Fruit fly (Drosophila melanogaster) whole organism, wandering third instar larva: ENCODE results near the gene CG4025.

Source experiments
- Abd-B ChIP-seq: fragments of >200 bp; optimal IDR thresholded peaks from 2 replicates; lab custom pipeline; 2017; ENCODE audit warnings: missing biosample characterization, missing genetic modification characterization
- CG32264 ChIP-seq: fragments of 200-800 bp; sonication (Bioruptor generic); optimal IDR thresholded peaks from 2 replicates; lab custom pipeline; 2016; ENCODE audit warnings: missing biosample characterization, missing genetic modification characterization
- CG9705 ChIP-seq: fragments of 200-800 bp; sonication (Bioruptor generic); optimal IDR thresholded peaks from 2 replicates; lab custom pipeline; 2018; ENCODE audit warnings: missing biosample characterization, mild to moderate bottlenecking, missing genetic modification characterization
- Dfd ChIP-seq: fragments of >200 bp; optimal IDR thresholded peaks from 2 replicates; lab custom pipeline; 2017; ENCODE audit warnings: missing biosample characterization, missing genetic modification characterization
- Dif ChIP-seq: fragments of 200-275, 200-300 bp; sonication (Bioruptor generic); optimal IDR thresholded peaks from 2 replicates; lab custom pipeline; 2018; ENCODE audit warnings: missing biosample characterization, missing genetic modification characterization; ENCODE audit not compliant: partially characterized antibody
- GATAd ChIP-seq: sonication (Bioruptor generic); optimal IDR thresholded peaks from 2 replicates; lab custom pipeline; 2016; ENCODE audit warnings: missing biosample characterization, missing genetic modification characterization
- HLH106 ChIP-seq: fragments of 200-800 bp; optimal IDR thresholded peaks from 3 replicates; lab custom pipeline; 2019; ENCODE audit warnings: missing biosample characterization, mild to moderate bottlenecking, missing genetic modification characterization, moderate library complexity
- Hnf4 ChIP-seq: fragments of 200-800 bp; sonication (Bioruptor generic); optimal IDR thresholded peaks from 2 replicates; lab custom pipeline; 2016; ENCODE audit warnings: missing biosample characterization, mild to moderate bottlenecking, missing genetic modification characterization
- Hr78 ChIP-seq: fragments of >200 bp; optimal IDR thresholded peaks from 2 replicates; lab custom pipeline; 2017; ENCODE audit warnings: missing biosample characterization, missing genetic modification characterization
- Hr83 ChIP-seq: fragments of 200-300 bp; sonication (Bioruptor generic); optimal IDR thresholded peaks from 2 replicates; lab custom pipeline; 2016; ENCODE audit warnings: missing biosample characterization, mild to moderate bottlenecking, missing genetic modification characterization, moderate library complexity; ENCODE audit not compliant: poor library complexity, severe bottlenecking
- Jra ChIP-seq: sonication (Bioruptor generic); optimal IDR thresholded peaks from 2 replicates; lab custom pipeline; 2016; ENCODE audit warnings: missing biosample characterization, missing genetic modification characterization
- Mio ChIP-seq: sonication (Bioruptor generic); optimal IDR thresholded peaks from 2 replicates; lab custom pipeline; 2016; ENCODE audit warnings: missing biosample characterization, missing genetic modification characterization
- N ChIP-seq: fragments of >200 bp; optimal IDR thresholded peaks from 2 replicates; lab custom pipeline; 2018; ENCODE audit warnings: missing biosample characterization, missing external identifiers, missing genetic modification characterization
- OdsH ChIP-seq: fragments of 200-800 bp; sonication (Bioruptor generic); optimal IDR thresholded peaks from 2 replicates; lab custom pipeline; 2016; ENCODE audit warnings: missing biosample characterization, mild to moderate bottlenecking, missing genetic modification characterization
- Rel ChIP-seq, 2 experiments: fragments of 200-800 bp; sonication (Bioruptor generic) in 1 of 2; optimal IDR thresholded peaks; 2 replicates in 1 of 2; 3 replicates in 1 of 2; lab custom pipeline; 2016 to 2019; ENCODE audit warnings: mild to moderate bottlenecking in 2 of 2, missing biosample characterization in 2 of 2, missing genetic modification characterization in 2 of 2, moderate library complexity in 1 of 2
- Sp1 ChIP-seq: fragments of 200-800 bp; sonication (Bioruptor generic); optimal IDR thresholded peaks from 3 replicates; lab custom pipeline; 2019; ENCODE audit warnings: missing biosample characterization, mild to moderate bottlenecking, missing genetic modification characterization, moderate library complexity
- Vsx2 ChIP-seq: fragments of 200-300, 225-300 bp; sonication (Bioruptor generic); optimal IDR thresholded peaks from 2 replicates; lab custom pipeline; 2018; ENCODE audit warnings: missing biosample characterization, missing genetic modification characterization; ENCODE audit not compliant: partially characterized antibody
- br ChIP-seq: fragments of 200-800 bp; sonication (Bioruptor generic); optimal IDR thresholded peaks from 2 replicates; lab custom pipeline; 2016; ENCODE audit warnings: missing biosample characterization, missing genetic modification characterization
- brk ChIP-seq: fragments of 200-800 bp; sonication (Bioruptor generic); optimal IDR thresholded peaks from 2 replicates; lab custom pipeline; 2016; ENCODE audit warnings: missing biosample characterization, mild to moderate bottlenecking, missing genetic modification characterization
- dl ChIP-seq, 2 experiments: fragments of 175-275, 200-275 bp in 1 of 2; fragments of 200-275 bp in 1 of 2; sonication (Bioruptor generic); optimal IDR thresholded peaks; lab custom pipeline; 2018; ENCODE audit warnings: mild to moderate bottlenecking in 2 of 2, missing biosample characterization in 2 of 2, missing genetic modification characterization in 2 of 2, moderate library complexity in 2 of 2; ENCODE audit not compliant: partially characterized antibody in 2 of 2, insufficient read depth in 1 of 2
- dmrt93B ChIP-seq: fragments of 200-800 bp; sonication (Bioruptor generic); optimal IDR thresholded peaks from 2 replicates; lab custom pipeline; 2018; ENCODE audit warnings: missing biosample characterization, mild to moderate bottlenecking, missing genetic modification characterization
- dsf ChIP-seq: sonication (Bioruptor generic); optimal IDR thresholded peaks from 2 replicates; lab custom pipeline; 2016; ENCODE audit warnings: missing biosample characterization, missing genetic modification characterization, borderline replicate concordance
- ey ChIP-seq: fragments of 200-800 bp; sonication (Bioruptor generic); optimal IDR thresholded peaks from 2 replicates; lab custom pipeline; 2016; ENCODE audit warnings: missing biosample characterization, missing genetic modification characterization
- foxo ChIP-seq, 2 experiments: fragments of 200-800 bp; sonication (Bioruptor generic); optimal IDR thresholded peaks; 2 replicates in 1 of 2; 3 replicates in 1 of 2; lab custom pipeline; 2016 to 2017; ENCODE audit warnings: missing biosample characterization in 2 of 2, missing genetic modification characterization in 2 of 2
- fru ChIP-seq: fragments of 200-800 bp; sonication (Bioruptor generic); optimal IDR thresholded peaks from 3 replicates; lab custom pipeline; 2016; ENCODE audit warnings: missing biosample characterization, mild to moderate bottlenecking, missing genetic modification characterization
- h ChIP-seq: fragments of 200-800 bp; sonication (Bioruptor generic); optimal IDR thresholded peaks from 3 replicates; lab custom pipeline; 2016; ENCODE audit warnings: missing biosample characterization, mild to moderate bottlenecking, missing genetic modification characterization
- jim ChIP-seq: fragments of 175-275, 200-325 bp; sonication (Bioruptor generic); optimal IDR thresholded peaks from 2 replicates; lab custom pipeline; 2016; ENCODE audit warnings: missing biosample characterization, mild to moderate bottlenecking, missing genetic modification characterization
- pan ChIP-seq: fragments of >200 bp; optimal IDR thresholded peaks from 2 replicates; lab custom pipeline; 2017
- psq ChIP-seq: fragments of 200-800 bp; sonication (Bioruptor generic); optimal IDR thresholded peaks from 3 replicates; lab custom pipeline; 2017; ENCODE audit warnings: missing biosample characterization, mild to moderate bottlenecking, missing genetic modification characterization, moderate library complexity
- rgr ChIP-seq: fragments of 200-800 bp; sonication (Bioruptor generic); optimal IDR thresholded peaks from 3 replicates; lab custom pipeline; 2016; ENCODE audit warnings: missing biosample characterization, mild to moderate bottlenecking, missing genetic modification characterization
- sage ChIP-seq: fragments of 200-800 bp; sonication (Bioruptor generic); optimal IDR thresholded peaks from 2 replicates; lab custom pipeline; 2016; ENCODE audit warnings: missing biosample characterization, mild to moderate bottlenecking, missing genetic modification characterization
- tai ChIP-seq: sonication (Bioruptor generic); optimal IDR thresholded peaks from 2 replicates; lab custom pipeline; 2016; ENCODE audit warnings: missing biosample characterization, missing genetic modification characterization
- usp ChIP-seq: fragments of >200 bp; optimal IDR thresholded peaks from 2 replicates; lab custom pipeline; 2017; ENCODE audit warnings: missing biosample characterization, missing genetic modification characterization
- woc ChIP-seq: sonication (Bioruptor generic); optimal IDR thresholded peaks from 2 replicates; lab custom pipeline; 2016; ENCODE audit warnings: missing biosample characterization, mild to moderate bottlenecking, missing genetic modification characterization

The CG4025 gene

DNA sequence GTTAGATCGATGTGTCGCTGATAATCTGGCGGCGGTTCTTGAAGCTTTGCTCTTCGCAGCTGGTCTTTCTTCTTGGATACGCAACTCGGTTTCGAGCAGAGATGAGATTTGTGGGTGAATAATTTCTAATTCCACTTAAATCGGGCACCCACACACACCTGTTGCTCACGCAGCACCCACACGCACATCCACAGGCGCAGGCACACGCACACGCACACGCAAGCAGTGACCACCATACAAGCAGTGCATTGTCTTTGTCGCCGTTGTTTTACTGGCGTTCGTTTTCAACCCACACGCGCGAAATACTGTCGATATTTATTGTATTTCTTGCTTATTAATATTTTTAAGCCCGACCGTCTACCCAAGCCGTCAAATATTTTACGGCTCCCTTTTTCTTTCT is 19.6 kb downstream of the CG4025 start:
- TF ChIP-seq br: no peak
- no peak for TF ChIP-seq woc
- no peak for TF ChIP-seq Mio (GFP tag; lab: Kevin White, UChicago)
- no peak for TF ChIP-seq Dfd (GFP tag; lab: Kevin White, UChicago)
- TF ChIP-seq CG9705 (GFP tag; lab: Kevin White, UChicago): no peak
- no peak for TF ChIP-seq ey
- TF ChIP-seq pan (lab: Kevin White, UChicago): no peak
- no peak for TF ChIP-seq Abd-B (GFP tag; lab: Kevin White, UChicago)
- TF ChIP-seq dmrt93B (GFP tag; lab: Kevin White, UChicago): no peak
- no peak for TF ChIP-seq dsf (GFP tag; lab: Kevin White, UChicago)
- TF ChIP-seq Jra (GFP tag; lab: Kevin White, UChicago): no peak
- no peak for TF ChIP-seq tai
- no peak for TF ChIP-seq sage (GFP tag; lab: Kevin White, UChicago)
- no peak for TF ChIP-seq h (GFP tag; lab: Kevin White, UChicago)
- no peak for TF ChIP-seq dl (GFP tag; optimal IDR thresholded peaks at IDR 0.05; lab: Kevin White, UChicago; ENCODE audit: insufficient read depth in 1 of 2, partially characterized antibody in 2 of 2)
- TF ChIP-seq HLH106 (tag; lab: Kevin White, UChicago): no peak
- TF ChIP-seq Sp1 (GFP tag; lab: Kevin White, UChicago): no peak

DNA sequence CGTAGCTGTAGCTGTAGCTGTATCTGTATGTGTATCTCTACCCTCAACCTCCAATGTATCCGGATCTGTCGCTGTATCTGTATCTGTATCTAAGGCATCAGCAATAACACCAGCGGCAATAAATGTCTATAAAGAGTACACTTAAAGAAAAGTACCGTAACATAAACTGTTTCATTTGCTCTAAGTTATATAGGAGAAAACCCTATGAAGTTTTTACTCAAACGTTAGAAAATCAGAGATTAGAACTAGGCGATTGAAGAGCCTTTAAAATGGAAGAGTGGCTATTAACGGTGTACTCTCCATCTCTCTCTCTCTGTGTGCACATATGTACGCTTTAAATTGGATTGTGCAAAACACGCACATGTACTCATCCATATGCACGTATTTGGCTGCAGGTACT is 21.5 kb downstream of the CG4025 start:
- no peak for TF ChIP-seq Jra (GFP tag; lab: Kevin White, UChicago)
- TF ChIP-seq Rel (GFP tag; optimal IDR thresholded peaks at IDR 0.05; lab: Kevin White, UChicago): no peak
- TF ChIP-seq Rel (tag; optimal IDR thresholded peaks at IDR 0.05; lab: Kevin White, UChicago): no peak
- TF ChIP-seq Hr83 (GFP tag; lab: Kevin White, UChicago): no peak
- TF ChIP-seq rgr (GFP tag; lab: Kevin White, UChicago): no peak
- no peak for TF ChIP-seq N (GFP tag; lab: Kevin White, UChicago)
- no peak for TF ChIP-seq foxo (GFP tag; optimal IDR thresholded peaks at IDR 0.05; lab: Kevin White, UChicago)
- TF ChIP-seq psq: no peak
- no peak for TF ChIP-seq OdsH (GFP tag; lab: Kevin White, UChicago)
- TF ChIP-seq h (GFP tag; lab: Kevin White, UChicago): no peak
- no peak for TF ChIP-seq woc
- TF ChIP-seq fru (GFP tag; lab: Kevin White, UChicago): no peak

DNA sequence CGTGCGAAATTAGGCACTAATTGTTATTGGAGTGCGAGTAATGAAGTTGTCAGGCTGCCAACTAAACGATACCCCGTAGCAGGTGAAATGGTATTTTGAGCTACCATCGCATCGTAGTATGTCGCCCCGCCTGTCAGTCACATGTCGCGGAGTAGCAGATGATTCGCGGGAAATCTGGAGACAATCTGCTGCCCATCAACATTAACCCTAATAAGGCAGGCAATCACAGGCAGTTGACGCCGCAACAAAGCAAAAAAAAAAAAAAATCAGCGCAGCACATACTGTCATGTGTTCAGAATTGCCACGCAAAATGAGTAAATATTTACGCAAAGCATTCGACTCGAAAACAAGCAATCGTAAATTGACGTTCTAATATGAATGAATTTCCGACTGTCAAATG is 27.1 kb downstream of the CG4025 start:
- TF ChIP-seq Hr78 (GFP tag; lab: Kevin White, UChicago) (no peak), OdsH (GFP tag; lab: Kevin White, UChicago) (no peak), Dfd (GFP tag; lab: Kevin White, UChicago) (no peak), CG32264 (GFP tag; lab: Kevin White, UChicago) (no peak), brk (GFP tag; lab: Kevin White, UChicago) (no peak), woc (no peak), Vsx2 (GFP tag; lab: Kevin White, UChicago) (no peak), fru (GFP tag; lab: Kevin White, UChicago) (no peak)
- TF ChIP-seq, all 38 proteins: peak for 0

DNA sequence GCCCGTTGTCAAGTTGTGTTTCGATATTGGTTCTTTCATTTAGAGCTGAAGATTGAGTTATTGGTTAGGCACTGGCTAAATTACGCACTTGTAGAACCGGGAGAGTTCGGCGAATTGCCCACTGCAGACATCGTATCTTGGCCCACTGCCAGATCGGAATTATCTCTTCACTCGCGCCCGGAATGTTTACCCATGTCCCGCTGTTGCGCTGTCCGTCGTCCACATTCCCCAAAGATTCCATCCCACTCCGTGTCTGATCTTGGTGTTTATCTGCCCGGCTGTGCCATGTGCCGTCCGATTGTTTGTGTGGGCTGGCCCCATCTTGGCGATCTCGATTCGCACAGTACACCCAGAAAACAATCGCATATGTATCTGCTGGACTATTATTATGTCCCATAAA is 27.6 kb downstream of the CG4025 start:
- no peak for TF ChIP-seq Dif (GFP tag; lab: Kevin White, UChicago)
- TF ChIP-seq Abd-B (GFP tag; lab: Kevin White, UChicago): no peak
- TF ChIP-seq dsf (GFP tag; lab: Kevin White, UChicago): no peak
- no peak for TF ChIP-seq Dfd (GFP tag; lab: Kevin White, UChicago)
- no peak for TF ChIP-seq HLH106 (tag; lab: Kevin White, UChicago)
- TF ChIP-seq pan (lab: Kevin White, UChicago): no peak
- TF ChIP-seq Mio (GFP tag; lab: Kevin White, UChicago): no peak
- no peak for TF ChIP-seq Hnf4 (GFP tag; lab: Kevin White, UChicago)
- TF ChIP-seq GATAd: no peak
- TF ChIP-seq usp (GFP tag; lab: Kevin White, UChicago): no peak
- no peak for TF ChIP-seq CG32264 (GFP tag; lab: Kevin White, UChicago)
- TF ChIP-seq sage (GFP tag; lab: Kevin White, UChicago): no peak
- no peak for TF ChIP-seq jim (GFP tag; lab: Kevin White, UChicago)
- TF ChIP-seq OdsH (GFP tag; lab: Kevin White, UChicago): no peak
- no peak for TF ChIP-seq rgr (GFP tag; lab: Kevin White, UChicago)
